Worm (Caenorhabditis elegans) whole organism, L3 larva: Measurements from ENCODE around the gene mtl-2.

ENCODE experiments used
- elt-3 ChIP-seq, 3 experiments: fragments of 150-350 bp in 1 of 3; sonication (generic microtip) in 2 of 3; optimal IDR thresholded peaks; 2 replicates in 2 of 3; 4 replicates in 1 of 3; lab custom pipeline; 2014 to 2017; ENCODE audit warnings: missing biosample characterization in 3 of 3, missing genetic modification characterization in 3 of 3
- nhr-77 ChIP-seq: fragments of 150-350 bp; optimal IDR thresholded peaks from 2 replicates; lab custom pipeline; 2014; ENCODE audit warnings: missing biosample characterization, missing genetic modification characterization
- tbx-2 ChIP-seq: sonication (generic microtip); optimal IDR thresholded peaks from 2 replicates; lab custom pipeline; 2016; ENCODE audit warnings: mild to moderate bottlenecking, missing genetic modification characterization, missing compliant biosample characterization
- unc-39 ChIP-seq: sonication (generic microtip); optimal IDR thresholded peaks from 4 replicates; lab custom pipeline; 2017; ENCODE audit warnings: missing biosample characterization, missing genetic modification characterization
- unc-62 ChIP-seq: fragments of 150-350 bp; sonication (generic microtip); optimal IDR thresholded peaks from 4 replicates; lab custom pipeline; 2014; ENCODE audit warnings: missing biosample characterization, missing genetic modification reagents, missing genetic modification characterization
- ztf-11 ChIP-seq: fragments of 150-350 bp; optimal IDR thresholded peaks from 2 replicates; lab custom pipeline; 2014; ENCODE audit warnings: missing biosample characterization, missing genetic modification characterization
- ztf-4 ChIP-seq: fragments of 150-350 bp; optimal IDR thresholded peaks from 2 replicates; lab custom pipeline; 2014; ENCODE audit warnings: missing biosample characterization, missing genetic modification characterization

DNA sequence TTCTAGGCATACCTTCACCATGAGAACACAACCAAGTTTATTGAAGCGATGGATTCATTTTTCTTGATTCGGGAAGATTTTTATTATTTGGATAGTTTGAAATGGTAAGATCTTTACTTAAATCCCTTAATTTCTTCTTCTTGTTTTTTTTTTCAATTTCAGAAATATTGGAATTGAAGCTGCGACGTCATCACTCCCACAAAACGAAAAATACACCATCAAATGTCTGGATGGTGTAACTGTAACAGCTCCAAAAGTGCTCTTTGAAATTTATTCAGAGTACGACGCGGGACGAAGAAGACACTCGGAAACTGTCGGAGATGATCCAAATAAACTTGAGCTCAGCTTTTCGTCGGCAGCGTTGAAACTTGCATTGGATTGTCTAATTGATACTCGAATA lies 45.9 kb upstream of the mtl-2 start, which contains the start of gene D1086.21:
- TF ChIP-seq unc-62: no peak
- no peak for TF ChIP-seq unc-39 (tag; lab: Kevin White, UChicago)
- no peak for TF ChIP-seq elt-3 (tag; optimal IDR thresholded peaks at IDR 0.05; lab: Kevin White, UChicago)
- no peak for TF ChIP-seq ztf-4 (tag; lab: Kevin White, UChicago)
- no peak for TF ChIP-seq ztf-11 (tag; lab: Kevin White, UChicago)
- TF ChIP-seq tbx-2 (tag; lab: Kevin White, UChicago): no peak
- no peak for TF ChIP-seq nhr-77
